Worm (Caenorhabditis elegans) whole organism, late embryonic: Measurements from ENCODE around the gene C24A3.9.

Experiments
- C08G9.2 ChIP-seq: sonication (generic microtip); optimal IDR thresholded peaks from 2 replicates; lab custom pipeline; 2016; ENCODE audit warnings: mild to moderate bottlenecking, missing genetic modification characterization, moderate library complexity, missing compliant biosample characterization
- T23F11.4 ChIP-seq: fragments of 200-800 bp; sonication (Bioruptor generic); optimal IDR thresholded peaks from 2 replicates; lab custom pipeline; 2018; ENCODE audit warnings: mild to moderate bottlenecking, missing genetic modification characterization, missing compliant biosample characterization
- Y22D7AL.16 ChIP-seq: sonication (generic microtip); optimal IDR thresholded peaks from 2 replicates; lab custom pipeline; 2016; ENCODE audit warnings: missing genetic modification characterization, missing compliant biosample characterization
- ama-1 ChIP-seq: fragments of 150-350 bp; optimal IDR thresholded peaks from 2 replicates; lab custom pipeline; 2014
- ceh-18 ChIP-seq: sonication (generic microtip); optimal IDR thresholded peaks from 2 replicates; lab custom pipeline; 2016; ENCODE audit warnings: missing genetic modification characterization, missing compliant biosample characterization
- ceh-19 ChIP-seq: fragments of 200-800 bp; sonication (Bioruptor generic); optimal IDR thresholded peaks from 2 replicates; lab custom pipeline; 2018; ENCODE audit warnings: mild to moderate bottlenecking, missing genetic modification characterization, missing compliant biosample characterization
- ceh-24 ChIP-seq: sonication (generic microtip); optimal IDR thresholded peaks from 2 replicates; lab custom pipeline; 2016; ENCODE audit warnings: mild to moderate bottlenecking, missing genetic modification characterization, missing compliant biosample characterization
- ceh-34 ChIP-seq: sonication (generic microtip); optimal IDR thresholded peaks from 2 replicates; lab custom pipeline; 2016; ENCODE audit warnings: mild to moderate bottlenecking, missing genetic modification characterization, missing compliant biosample characterization
- ceh-6 ChIP-seq: fragments of 200-800 bp; sonication (Bioruptor generic); optimal IDR thresholded peaks from 2 replicates; lab custom pipeline; 2018; ENCODE audit warnings: mild to moderate bottlenecking, missing genetic modification characterization, missing compliant biosample characterization
- ceh-9 ChIP-seq: sonication (generic microtip); optimal IDR thresholded peaks from 2 replicates; lab custom pipeline; 2016; ENCODE audit warnings: mild to moderate bottlenecking, missing genetic modification characterization, inconsistent platforms, missing compliant biosample characterization
- elt-4 ChIP-seq: sonication (generic microtip); optimal IDR thresholded peaks from 2 replicates; lab custom pipeline; 2016; ENCODE audit warnings: missing genetic modification characterization, missing compliant biosample characterization
- ets-4 ChIP-seq: sonication (generic microtip); optimal IDR thresholded peaks from 2 replicates; lab custom pipeline; 2016; ENCODE audit warnings: missing genetic modification characterization, missing compliant biosample characterization
- eyg-1 ChIP-seq: sonication (generic microtip); optimal IDR thresholded peaks from 2 replicates; lab custom pipeline; 2016; ENCODE audit warnings: missing genotype, missing genetic modification characterization, missing compliant biosample characterization
- fkh-6 ChIP-seq: sonication (generic microtip); optimal IDR thresholded peaks from 2 replicates; lab custom pipeline; 2016; ENCODE audit warnings: missing genetic modification characterization, missing compliant biosample characterization
- hlh-13 ChIP-seq: fragments of 200-800 bp; sonication (Bioruptor generic); optimal IDR thresholded peaks from 2 replicates; lab custom pipeline; 2018; ENCODE audit warnings: mild to moderate bottlenecking, missing genetic modification characterization, missing compliant biosample characterization
- hlh-15 ChIP-seq: sonication (generic microtip); optimal IDR thresholded peaks from 2 replicates; lab custom pipeline; 2016; ENCODE audit warnings: missing genetic modification characterization, missing compliant biosample characterization
- hlh-30 ChIP-seq: sonication (generic microtip); optimal IDR thresholded peaks from 2 replicates; lab custom pipeline; 2017; ENCODE audit warnings: antibody characterized with exemption, missing genetic modification characterization, missing compliant biosample characterization; ENCODE audit not compliant: insufficient read depth
- lim-6 ChIP-seq: sonication (generic microtip); optimal IDR thresholded peaks from 2 replicates; lab custom pipeline; 2016; ENCODE audit warnings: missing genetic modification characterization, missing compliant biosample characterization
- lin-11 ChIP-seq: fragments of 200-800 bp; sonication (Bioruptor generic); optimal IDR thresholded peaks from 2 replicates; lab custom pipeline; 2018; ENCODE audit warnings: mild to moderate bottlenecking, missing genetic modification characterization, missing compliant biosample characterization
- madf-2 ChIP-seq: sonication (generic microtip); optimal IDR thresholded peaks from 2 replicates; lab custom pipeline; 2017; ENCODE audit warnings: missing genetic modification characterization, missing compliant biosample characterization
- mec-3 ChIP-seq: sonication (generic microtip); optimal IDR thresholded peaks from 2 replicates; lab custom pipeline; 2016; ENCODE audit warnings: borderline replicate concordance, missing genetic modification characterization, missing compliant biosample characterization
- nfya-1 ChIP-seq: sonication (generic microtip); optimal IDR thresholded peaks from 2 replicates; lab custom pipeline; 2017; ENCODE audit warnings: missing genetic modification characterization, mild to moderate bottlenecking, missing compliant biosample characterization, antibody characterized with exemption, moderate library complexity
- nhr-11 ChIP-seq: fragments of 150-350 bp; optimal IDR thresholded peaks from 2 replicates; lab custom pipeline; 2014; ENCODE audit warnings: missing biosample characterization, missing genetic modification characterization
- odd-2 ChIP-seq: sonication (generic microtip); optimal IDR thresholded peaks from 2 replicates; lab custom pipeline; 2017; ENCODE audit warnings: antibody characterized with exemption, mild to moderate bottlenecking, missing genetic modification characterization, missing compliant biosample characterization
- pat-9 ChIP-seq: fragments of 200-800 bp; sonication (Bioruptor generic); optimal IDR thresholded peaks from 2 replicates; lab custom pipeline; 2018; ENCODE audit warnings: mild to moderate bottlenecking, missing genetic modification characterization, moderate library complexity, missing compliant biosample characterization
- pax-1 ChIP-seq: fragments of 150-350 bp; optimal IDR thresholded peaks from 2 replicates; lab custom pipeline; 2014; ENCODE audit warnings: missing biosample characterization, missing genetic modification characterization
- pha-2 ChIP-seq: sonication (generic microtip); optimal IDR thresholded peaks from 2 replicates; lab custom pipeline; 2017; ENCODE audit warnings: mild to moderate bottlenecking, missing genetic modification characterization, missing compliant biosample characterization
- pqm-1 ChIP-seq: sonication (generic microtip); optimal IDR thresholded peaks from 2 replicates; lab custom pipeline; 2016; ENCODE audit warnings: missing genetic modification characterization, missing compliant biosample characterization
- pros-1 ChIP-seq: fragments of 150-350 bp; optimal IDR thresholded peaks from 2 replicates; lab custom pipeline; 2014; ENCODE audit warnings: missing biosample characterization, missing genetic modification reagents, missing genetic modification characterization
- rnt-1 ChIP-seq: sonication (generic microtip); optimal IDR thresholded peaks from 2 replicates; lab custom pipeline; 2016; ENCODE audit warnings: missing genetic modification characterization, missing compliant biosample characterization
- sdc-2 ChIP-seq: sonication (generic microtip); optimal IDR thresholded peaks from 2 replicates; lab custom pipeline; 2016; ENCODE audit warnings: missing genotype, missing genetic modification characterization, missing compliant biosample characterization
- sox-2 ChIP-seq: fragments of 200-800 bp; sonication (Bioruptor generic); IDR thresholded peaks from 2 replicates; pipeline ENCODE4 v1.3.6; 2022; ENCODE audit warnings: missing genetic modification reagents, missing genetic modification characterization, missing compliant biosample characterization
- tbx-2 ChIP-seq: sonication (generic microtip); optimal IDR thresholded peaks from 2 replicates; lab custom pipeline; 2016; ENCODE audit warnings: missing genetic modification characterization, missing compliant biosample characterization
- tbx-7 ChIP-seq: sonication (generic microtip); optimal IDR thresholded peaks from 2 replicates; lab custom pipeline; 2016; ENCODE audit warnings: missing genotype, missing genetic modification characterization, missing compliant biosample characterization
- ttx-3 ChIP-seq: sonication (generic microtip); optimal IDR thresholded peaks from 2 replicates; lab custom pipeline; 2016; ENCODE audit warnings: missing genetic modification reagents, missing genetic modification characterization, missing compliant biosample characterization
- unc-3 ChIP-seq, 2 experiments: fragments of 200-800 bp in 1 of 2; sonication (Bioruptor generic) in 1 of 2; sonication (generic microtip) in 1 of 2; conservative IDR thresholded peaks in 1 of 2; optimal IDR thresholded peaks in 1 of 2; 2 replicates each; pipeline versions ENCODE4 v1.3.6 to Lab custom; 2016 to 2022; ENCODE audit warnings: missing compliant biosample characterization in 2 of 2, missing genetic modification characterization in 2 of 2, missing genetic modification reagents in 1 of 2
- unc-42 ChIP-seq: sonication (generic microtip); optimal IDR thresholded peaks from 2 replicates; lab custom pipeline; 2016; ENCODE audit warnings: missing genotype, missing genetic modification characterization, missing compliant biosample characterization
- unc-55 ChIP-seq: sonication (generic microtip); optimal IDR thresholded peaks from 2 replicates; lab custom pipeline; 2017; ENCODE audit warnings: missing biosample characterization, missing genetic modification reagents, missing genetic modification characterization
- zip-5 ChIP-seq: sonication (generic microtip); optimal IDR thresholded peaks from 2 replicates; lab custom pipeline; 2016; ENCODE audit warnings: missing genetic modification characterization, missing compliant biosample characterization
- ztf-16 ChIP-seq: sonication (generic microtip); optimal IDR thresholded peaks from 2 replicates; lab custom pipeline; 2017; ENCODE audit warnings: missing genetic modification characterization, missing compliant biosample characterization

Gene C24A3.9

DNA sequence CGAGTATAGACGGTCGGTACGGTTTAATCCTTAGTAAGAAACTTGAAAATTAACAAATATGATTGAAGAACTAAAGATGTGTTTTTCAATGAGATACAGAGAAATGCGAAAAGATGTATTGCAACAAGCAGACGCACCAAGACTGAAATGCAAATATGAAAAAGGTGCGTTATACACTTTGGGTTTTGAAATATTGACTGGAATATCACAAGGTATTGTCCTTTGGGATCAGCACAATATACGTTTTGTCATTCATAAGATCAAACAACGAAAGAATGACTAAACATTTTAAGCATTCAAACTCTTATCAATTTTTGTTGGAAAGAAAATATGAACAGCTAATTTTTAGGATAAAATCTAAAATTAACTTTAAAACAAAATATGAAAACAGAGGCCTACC lies 12.5 kb upstream of the C24A3.9 start, which contains the start of gene T25B6.6:
T25B6.6 (minus strand) TSS at position 101 of the 400 bp plus-strand sequence.
- TF ChIP-seq ceh-9 (tag; lab: Kevin White, UChicago): no peak

DNA sequence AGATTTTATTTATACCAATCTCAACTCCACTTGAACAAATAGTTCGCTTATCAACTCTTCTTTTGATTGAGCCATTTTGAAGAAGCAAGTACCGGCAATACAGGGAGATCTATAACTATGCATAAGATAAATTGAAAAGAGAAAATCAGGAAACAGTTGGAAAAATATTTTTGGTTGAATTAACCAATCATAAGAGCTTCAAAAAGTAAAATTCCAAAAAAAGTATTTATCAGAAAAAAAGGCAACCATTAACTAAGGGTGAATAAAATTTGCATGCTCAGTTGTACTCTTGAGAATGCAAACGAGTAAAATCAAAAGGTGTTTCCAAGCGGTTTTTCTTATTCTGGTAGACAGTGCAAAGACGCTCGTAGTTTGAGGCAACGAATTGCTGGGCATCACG lies 11.3 kb upstream of the C24A3.9 start, which contains the start of gene T25B6.5:
T25B6.5 (minus strand) TSS at position 101 of the 400 bp plus-strand sequence.
- TF ChIP-seq ttx-3 (tag; lab: Kevin White, UChicago) (no peak), pax-1 (no peak), sdc-2 (tag; lab: Kevin White, UChicago) (no peak), eyg-1 (tag; lab: Kevin White, UChicago) (no peak), madf-2 (tag; lab: Kevin White, UChicago) (no peak), T23F11.4 (no peak), elt-4 (no peak), pat-9 (tag; lab: Kevin White, UChicago) (no peak), C08G9.2 (tag; lab: Kevin White, UChicago) (no peak), nhr-11 (tag; lab: Kevin White, UChicago) (no peak), ama-1 (no peak), pha-2 (tag; lab: Kevin White, UChicago) (no peak), ceh-24 (no peak), ztf-16 (tag; lab: Kevin White, UChicago) (no peak), pqm-1 (tag; lab: Kevin White, UChicago) (no peak), unc-42 (tag; lab: Kevin White, UChicago) (no peak), odd-2 (tag; lab: Kevin White, UChicago) (no peak), ceh-6 (no peak), mec-3 (tag; lab: Kevin White, UChicago) (no peak), pros-1 (tag; lab: Kevin White, UChicago) (no peak)

DNA sequence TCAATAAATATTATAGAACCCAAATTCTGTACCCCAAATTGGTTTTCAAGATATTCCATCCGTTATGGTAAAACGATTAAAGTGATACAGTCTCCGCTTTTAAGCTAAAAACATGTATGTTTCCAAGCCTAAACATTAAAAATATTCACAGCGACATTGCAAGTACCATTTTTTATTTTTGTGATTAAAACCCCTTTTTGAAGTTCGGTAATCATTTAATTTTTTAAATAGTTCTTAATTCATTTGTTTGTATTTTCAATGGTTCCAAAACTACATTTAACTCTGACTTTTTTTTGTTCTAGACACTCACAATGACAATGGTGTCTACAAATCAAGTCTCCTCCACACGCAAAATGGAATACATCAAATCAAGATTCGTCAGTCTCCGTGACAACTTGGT lies 5.1 kb upstream of the C24A3.9 start, which contains the start of gene T25B6.4:
T25B6.4 (plus strand) TSS at position 301 of the 400 bp plus-strand sequence.
- TF ChIP-seq sox-2 (GFP tag; lab: Robert Waterston, UW): no peak
- TF ChIP-seq lim-6 (tag; lab: Kevin White, UChicago): no peak
- TF ChIP-seq ceh-24: no peak
- TF ChIP-seq zip-5 (tag; lab: Kevin White, UChicago): no peak
- no peak for TF ChIP-seq madf-2 (tag; lab: Kevin White, UChicago)
- no peak for TF ChIP-seq pros-1 (tag; lab: Kevin White, UChicago)
- no peak for TF ChIP-seq tbx-2 (tag; lab: Kevin White, UChicago)
- no peak for TF ChIP-seq ets-4 (tag; lab: Kevin White, UChicago)

DNA sequence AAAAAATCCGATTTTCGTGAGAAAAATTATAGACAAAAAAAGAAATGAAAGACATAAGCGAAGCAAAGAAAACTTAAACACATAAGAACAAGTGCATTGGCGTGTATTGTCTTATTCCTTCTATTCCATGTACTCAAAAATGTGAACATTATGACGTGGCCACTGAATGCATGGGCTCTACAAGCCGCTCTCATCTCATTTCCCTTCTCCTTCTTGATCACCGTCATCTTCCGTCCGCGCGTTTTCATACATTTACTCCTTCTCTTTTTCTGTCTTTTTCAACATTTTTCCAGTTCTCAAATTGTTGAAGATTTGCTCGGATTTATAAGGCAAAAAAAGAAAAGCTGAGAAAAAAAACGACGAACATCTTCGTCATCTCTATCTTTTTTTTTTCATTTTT lies 4.1 kb upstream of the C24A3.9 start:
- TF ChIP-seq hlh-15 (tag; lab: Kevin White, UChicago) (no peak), ceh-34 (no peak), ceh-18 (tag; lab: Kevin White, UChicago) (no peak), tbx-7 (tag; lab: Kevin White, UChicago) (no peak), fkh-6 (tag; lab: Kevin White, UChicago) (no peak), ceh-19 (GFP tag; lab: Kevin White, UChicago) (no peak), ceh-9 (tag; lab: Kevin White, UChicago) (no peak), Y22D7AL.16 (tag; lab: Kevin White, UChicago) (no peak), unc-55 (GFP tag; lab: Kevin White, UChicago) (no peak), pros-1 (tag; lab: Kevin White, UChicago) (no peak), unc-3 (GFP tag; conservative IDR thresholded peaks at IDR 0.05; lab: Robert Waterston, UW) (no peak), unc-3 (tag; optimal IDR thresholded peaks at IDR 0.05; lab: Kevin White, UChicago) (no peak), rnt-1 (tag; lab: Kevin White, UChicago) (no peak), lin-11 (tag; lab: Kevin White, UChicago) (no peak), hlh-30 (no peak), hlh-13 (GFP tag; lab: Kevin White, UChicago) (no peak), ttx-3 (tag; lab: Kevin White, UChicago) (no peak), ama-1 (no peak), nfya-1 (tag; lab: Kevin White, UChicago) (no peak), sox-2 (GFP tag; lab: Robert Waterston, UW) (no peak), sdc-2 (tag; lab: Kevin White, UChicago) (no peak)
